Fruit fly (Drosophila melanogaster): Measurements from ENCODE around the gene tal-1A.

tal-1A gene

DNA sequence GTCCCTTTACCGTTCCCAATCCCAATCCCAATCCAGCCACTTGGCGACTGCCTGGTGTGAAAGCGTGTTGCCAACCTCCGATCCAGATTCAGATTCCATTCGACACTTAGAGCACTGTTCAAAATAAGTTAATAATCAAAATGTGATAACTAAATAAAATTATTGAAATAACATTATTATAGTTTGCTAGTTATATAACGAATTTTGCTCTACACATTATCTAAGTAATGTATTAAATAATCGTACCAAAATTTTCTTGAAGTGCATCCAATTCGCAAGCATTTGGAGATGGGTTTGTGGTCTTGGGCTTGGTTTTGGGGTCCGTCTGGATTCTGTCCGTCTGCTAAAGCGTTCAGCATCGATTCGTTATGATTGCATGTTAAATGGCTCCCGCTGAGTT, 36.4 kb downstream of the tal-1A start (continued):
- TF ChIP-seq CG7368 (GFP tag; optimal IDR thresholded peaks at IDR 0.05) = peak; percentile 30
- peak; percentile 72 for TF ChIP-seq achi (GFP tag; optimal IDR thresholded peaks at IDR 0.05)
- no peak for TF ChIP-seq fd85E (GFP tag; optimal IDR thresholded peaks at IDR 0.05)
- TF ChIP-seq Hr39 (GFP tag; optimal IDR thresholded peaks at IDR 0.05) = peak; percentile 62
- peak; percentile 37 for TF ChIP-seq CG11902 (GFP tag; optimal IDR thresholded peaks at IDR 0.05)
- TF ChIP-seq CG6808 (GFP tag; optimal IDR thresholded peaks at IDR 0.05) = peak; percentile 61
- peak; percentile 76 for TF ChIP-seq acj6 (GFP tag; optimal IDR thresholded peaks at IDR 0.05)
- peak; percentile 9 for TF ChIP-seq Hr4 (GFP tag; optimal IDR thresholded peaks at IDR 0.05)
- TF ChIP-seq CG6854 (GFP tag; optimal IDR thresholded peaks at IDR 0.05) = peak; percentile 46
- TF ChIP-seq salr (GFP tag; optimal IDR thresholded peaks at IDR 0.05) = peak; percentile 13 to 38
- peak; percentile 48 for TF ChIP-seq CG1621 (tag; optimal IDR thresholded peaks at IDR 0.05)
- TF ChIP-seq Hr38 (GFP tag; optimal IDR thresholded peaks at IDR 0.05) = no peak
- no peak for TF ChIP-seq CG16779 (tag; optimal IDR thresholded peaks at IDR 0.05)
- TF ChIP-seq CG6792 (GFP tag; optimal IDR thresholded peaks at IDR 0.05) = peak; percentile 74
- peak; percentile 62 for TF ChIP-seq CG11762 (GFP tag; optimal IDR thresholded peaks at IDR 0.05; ENCODE audit: insufficient read depth)
- 0 out of 3 replicates have a peak, but pooled peaks have one; percentile 30 for TF ChIP-seq CG8119 (GFP tag; IDR thresholded peaks at IDR 0.05)
- TF ChIP-seq CG8632 (GFP tag; optimal IDR thresholded peaks at IDR 0.05) = peak; percentile 73
- TF ChIP-seq CG34406 (GFP tag; optimal IDR thresholded peaks at IDR 0.05) = peak; percentile 70
- TF ChIP-seq Eip93F (GFP tag; optimal IDR thresholded peaks at IDR 0.05) = peak; percentile 81
- TF ChIP-seq esn (GFP tag; optimal IDR thresholded peaks at IDR 0.05) = peak; percentile 88
- peak; percentile 88 for TF ChIP-seq Eip78C (GFP tag)
- peak; percentile 30 to 56 for TF ChIP-seq ss (GFP tag; optimal IDR thresholded peaks at IDR 0.05)
- no peak for TF ChIP-seq dac (GFP tag; optimal IDR thresholded peaks at IDR 0.05)
- TF ChIP-seq Blimp-1 (GFP tag; optimal IDR thresholded peaks at IDR 0.05) = peak; percentile 54
- TF ChIP-seq Lpt (GFP tag; optimal IDR thresholded peaks at IDR 0.05) = no peak

DNA sequence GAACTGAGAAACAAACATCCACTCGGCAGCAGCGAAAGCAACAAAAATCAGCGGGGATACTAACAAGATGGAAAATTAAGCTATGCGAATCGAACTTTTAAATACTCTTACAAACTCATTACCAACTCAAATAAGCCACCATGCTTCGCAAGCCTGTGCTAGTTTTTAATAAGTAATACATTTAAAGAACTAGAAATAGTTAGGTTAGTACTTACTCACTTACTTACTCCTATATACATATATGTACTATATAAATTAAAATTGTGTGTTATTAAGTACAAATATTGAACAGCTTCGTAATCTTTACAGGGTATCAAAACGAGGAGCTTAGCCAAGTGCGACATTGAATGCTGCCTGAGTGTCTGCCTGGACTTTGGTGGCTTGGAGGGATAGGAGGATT, 38.1 kb downstream of the tal-1A start:
- TF ChIP-seq eg (GFP tag; IDR thresholded peaks at IDR 0.05) (no peak), CG1621 (tag; optimal IDR thresholded peaks at IDR 0.05) (no peak), CG7368 (GFP tag; optimal IDR thresholded peaks at IDR 0.05) (no peak), CG32006 (GFP tag; optimal IDR thresholded peaks at IDR 0.05) (peak; percentile 48), dsx (GFP tag; optimal IDR thresholded peaks at IDR 0.05; ENCODE audit: poor library complexity, severe bottlenecking) (peak; percentile 42), CG8632 (GFP tag; optimal IDR thresholded peaks at IDR 0.05) (peak; percentile 0), cyc (GFP tag; optimal IDR thresholded peaks at IDR 0.05) (peak; percentile 20), Lpt (GFP tag; optimal IDR thresholded peaks at IDR 0.05) (no peak), OdsH (GFP tag; optimal IDR thresholded peaks at IDR 0.05) (peak; percentile 1), ss (GFP tag; optimal IDR thresholded peaks at IDR 0.05) (peak in 1 of 2 experiments; percentile 39), Ets96B (tag; optimal IDR thresholded peaks at IDR 0.05) (peak; percentile 51), CG11762 (GFP tag; optimal IDR thresholded peaks at IDR 0.05; ENCODE audit: insufficient read depth) (no peak), acj6 (GFP tag; optimal IDR thresholded peaks at IDR 0.05) (peak; percentile 35), CG34406 (GFP tag; optimal IDR thresholded peaks at IDR 0.05) (peak; percentile 38), CG31627 (GFP tag; optimal IDR thresholded peaks at IDR 0.05) (no peak), CG10669 (GFP tag; optimal IDR thresholded peaks at IDR 0.05) (peak; percentile 37), topi (GFP tag; optimal IDR thresholded peaks at IDR 0.05) (peak; percentile 21), Eip78C (GFP tag) (peak; percentile 86), Gug (GFP tag; IDR thresholded peaks at IDR 0.05) (no peak), pdm3 (GFP tag; optimal IDR thresholded peaks at IDR 0.05) (peak; percentile 18), fd59A (GFP tag; optimal IDR thresholded peaks at IDR 0.05) (peak; percentile 58), CG6276 (GFP tag; optimal IDR thresholded peaks at IDR 0.05) (no peak), CG6792 (GFP tag; optimal IDR thresholded peaks at IDR 0.05) (peak; percentile 26), Ets21C (GFP tag; optimal IDR thresholded peaks at IDR 0.05) (no peak), fd85E (GFP tag; optimal IDR thresholded peaks at IDR 0.05) (no peak), spab (GFP tag; optimal IDR thresholded peaks at IDR 0.05) (peak; percentile 20), net (GFP tag; optimal IDR thresholded peaks at IDR 0.05) (no peak), vri (GFP tag; optimal IDR thresholded peaks at IDR 0.05) (peak; percentile 18), Sox102F (GFP tag; optimal IDR thresholded peaks at IDR 0.05) (peak; percentile 47), Eip93F (GFP tag; optimal IDR thresholded peaks at IDR 0.05) (no peak), CG3919 (GFP tag; optimal IDR thresholded peaks at IDR 0.05) (peak; percentile 28), CG6163 (GFP tag; IDR thresholded peaks at IDR 0.05) (no peak), Eip75B (GFP tag; optimal IDR thresholded peaks at IDR 0.05) (no peak), CG8319 (GFP tag; optimal IDR thresholded peaks at IDR 0.05) (no peak), CG11902 (GFP tag; optimal IDR thresholded peaks at IDR 0.05) (peak; percentile 17), Sox15 (GFP tag; optimal IDR thresholded peaks at IDR 0.05) (peak; percentile 2), CG9139 (GFP tag; optimal IDR thresholded peaks at IDR 0.05) (peak; percentile 7)

Measured in whole organism, prepupa.